Fruit fly (Drosophila melanogaster) whole organism, prepupa: Measurements from ENCODE around the gene ETHR.

Source experiments
- Blimp-1 ChIP-seq: fragments of 200-800 bp; sonication (Bioruptor generic); optimal IDR thresholded peaks from 3 replicates; lab custom pipeline; 2017; ENCODE audit warnings: missing biosample characterization, missing genetic modification characterization, mild to moderate bottlenecking, moderate library complexity, missing genetic modification reagents
- CG10631 ChIP-seq: fragments of 200-800 bp; sonication (Bioruptor generic); optimal IDR thresholded peaks from 2 replicates; lab custom pipeline; 2016; ENCODE audit warnings: missing biosample characterization, missing genetic modification characterization
- CG10669 ChIP-seq: fragments of 200-800 bp; sonication (Bioruptor generic); optimal IDR thresholded peaks from 3 replicates; lab custom pipeline; 2018; ENCODE audit warnings: missing biosample characterization, mild to moderate bottlenecking, missing genetic modification characterization, moderate library complexity
- CG11294 ChIP-seq: fragments of 200-800 bp; sonication (Bioruptor generic); IDR thresholded peaks from 2 replicates; pipeline ENCODE4 v1.3.6; 2022; ENCODE audit warnings: missing biosample characterization, missing genetic modification characterization
- CG11902 ChIP-seq: fragments of 200-800 bp; sonication (Bioruptor generic); optimal IDR thresholded peaks from 3 replicates; lab custom pipeline; 2016; ENCODE audit warnings: missing biosample characterization, missing genetic modification characterization
- CG15336 ChIP-seq: fragments of 200-800 bp; sonication (Bioruptor generic); IDR thresholded peaks from 2 replicates; pipeline ENCODE4 v1.3.6; 2022; ENCODE audit warnings: missing biosample characterization, missing genetic modification characterization
- CG1621 ChIP-seq: fragments of 200-800 bp; sonication (Bioruptor generic); optimal IDR thresholded peaks from 3 replicates; lab custom pipeline; 2018; ENCODE audit warnings: missing biosample characterization, mild to moderate bottlenecking, missing genetic modification characterization
- CG16779 ChIP-seq: fragments of 200-800 bp; sonication (Bioruptor generic); optimal IDR thresholded peaks from 3 replicates; lab custom pipeline; 2017; ENCODE audit warnings: missing biosample characterization, mild to moderate bottlenecking, missing genetic modification characterization
- CG31627 ChIP-seq: fragments of 200-800 bp; sonication (Bioruptor generic); optimal IDR thresholded peaks from 3 replicates; lab custom pipeline; 2016; ENCODE audit warnings: missing biosample characterization, missing genetic modification characterization
- CG32006 ChIP-seq: fragments of 200-800 bp; sonication (Bioruptor generic); optimal IDR thresholded peaks from 3 replicates; lab custom pipeline; 2017; ENCODE audit warnings: missing biosample characterization, mild to moderate bottlenecking, missing genetic modification characterization
- CG34406 ChIP-seq: fragments of 200-800 bp; sonication (Bioruptor generic); optimal IDR thresholded peaks from 3 replicates; lab custom pipeline; 2016; ENCODE audit warnings: missing biosample characterization, missing genetic modification characterization
- CG3919 ChIP-seq: fragments of 200-800 bp; sonication (Bioruptor generic); optimal IDR thresholded peaks from 3 replicates; lab custom pipeline; 2016; ENCODE audit warnings: missing biosample characterization, missing genetic modification characterization
- CG6163 ChIP-seq: fragments of 200-800 bp; sonication (Bioruptor generic); IDR thresholded peaks from 3 replicates; pipeline ENCODE4 v1.3.6; 2022; ENCODE audit warnings: missing biosample characterization, missing genetic modification characterization
- CG6854 ChIP-seq: fragments of 200-800 bp; sonication (Bioruptor generic); optimal IDR thresholded peaks from 2 replicates; lab custom pipeline; 2017; ENCODE audit warnings: missing biosample characterization, mild to moderate bottlenecking, missing genetic modification characterization
- CG8119 ChIP-seq: fragments of 200-800 bp; sonication (Bioruptor generic); IDR thresholded peaks from 3 replicates; pipeline ENCODE4 v1.3.6; 2022; ENCODE audit warnings: missing biosample characterization, missing genetic modification characterization
- CG8319 ChIP-seq: fragments of 200-800 bp; sonication (Bioruptor generic); optimal IDR thresholded peaks from 3 replicates; lab custom pipeline; 2016; ENCODE audit warnings: missing biosample characterization, missing genetic modification characterization
- Eip78C ChIP-seq: fragments of 200-800 bp; sonication (Bioruptor generic); peaks from one replicate; lab custom pipeline; 2016; ENCODE audit warnings: missing biosample characterization, missing genetic modification characterization
- Eip93F ChIP-seq: fragments of 200-800 bp; sonication (Bioruptor generic); optimal IDR thresholded peaks from 2 replicates; lab custom pipeline; 2016; ENCODE audit warnings: missing biosample characterization, mild to moderate bottlenecking, missing genetic modification characterization
- Gug ChIP-seq: fragments of 200-800 bp; sonication (Bioruptor generic); IDR thresholded peaks from 2 replicates; pipeline ENCODE4 v1.3.6; 2022; ENCODE audit warnings: missing biosample characterization, missing genetic modification characterization
- Hr38 ChIP-seq: sonication (Bioruptor generic); optimal IDR thresholded peaks from 2 replicates; lab custom pipeline; 2016; ENCODE audit warnings: missing biosample characterization, missing genetic modification characterization
- Hr39 ChIP-seq: fragments of 200-800 bp; sonication (Bioruptor generic); optimal IDR thresholded peaks from 2 replicates; lab custom pipeline; 2016; ENCODE audit warnings: missing biosample characterization, missing genetic modification characterization
- Hr4 ChIP-seq: fragments of 200-800 bp; sonication (Bioruptor generic); optimal IDR thresholded peaks from 3 replicates; lab custom pipeline; 2016; ENCODE audit warnings: missing biosample characterization, missing genetic modification characterization
- Lpt ChIP-seq: fragments of 200-800 bp; sonication (Bioruptor generic); optimal IDR thresholded peaks from 3 replicates; lab custom pipeline; 2016; ENCODE audit warnings: missing biosample characterization, missing genetic modification characterization
- OdsH ChIP-seq: fragments of 200-800 bp; sonication (Bioruptor generic); optimal IDR thresholded peaks from 3 replicates; lab custom pipeline; 2016; ENCODE audit warnings: missing biosample characterization, missing genetic modification characterization
- Smox ChIP-seq: fragments of 200-800 bp; sonication (Bioruptor generic); optimal IDR thresholded peaks from 3 replicates; lab custom pipeline; 2016; ENCODE audit warnings: missing biosample characterization, missing genetic modification characterization
- Sox102F ChIP-seq: fragments of 200-800 bp; sonication (Bioruptor generic); optimal IDR thresholded peaks from 2 replicates; lab custom pipeline; 2016; ENCODE audit warnings: missing biosample characterization, mild to moderate bottlenecking, missing genetic modification characterization
- Sox15 ChIP-seq: fragments of 200-800 bp; sonication (Bioruptor generic); optimal IDR thresholded peaks from 3 replicates; lab custom pipeline; 2016; ENCODE audit warnings: missing biosample characterization, missing genetic modification characterization
- achi ChIP-seq: fragments of 200-800 bp; sonication (Bioruptor generic); optimal IDR thresholded peaks from 3 replicates; lab custom pipeline; 2016; ENCODE audit warnings: missing biosample characterization, missing genetic modification characterization
- acj6 ChIP-seq: fragments of 200-800 bp; sonication (Bioruptor generic); optimal IDR thresholded peaks from 3 replicates; lab custom pipeline; 2016; ENCODE audit warnings: missing biosample characterization, missing genetic modification characterization
- eg ChIP-seq: fragments of 200-800 bp; sonication (Bioruptor generic); IDR thresholded peaks from 3 replicates; pipeline ENCODE4 v1.3.6; 2022; ENCODE audit warnings: missing biosample characterization, missing genetic modification characterization
- fd85E ChIP-seq: fragments of 200-800 bp; sonication (Bioruptor generic); optimal IDR thresholded peaks from 3 replicates; lab custom pipeline; 2016; ENCODE audit warnings: missing biosample characterization, missing genetic modification characterization
- pdm3 ChIP-seq: fragments of 200-800 bp; sonication (Bioruptor generic); optimal IDR thresholded peaks from 3 replicates; lab custom pipeline; 2016; ENCODE audit warnings: missing biosample characterization, missing genetic modification characterization
- spab ChIP-seq: fragments of 200-800 bp; sonication (Bioruptor generic); optimal IDR thresholded peaks from 2 replicates; lab custom pipeline; 2017; ENCODE audit warnings: missing biosample characterization, mild to moderate bottlenecking, missing genetic modification characterization, missing genetic modification reagents
- svp ChIP-seq: fragments of 200-800 bp; sonication (Bioruptor generic); peaks from one replicate; lab custom pipeline; 2016; ENCODE audit warnings: missing biosample characterization, missing genetic modification characterization
- vri ChIP-seq: fragments of 200-800 bp; sonication (Bioruptor generic); optimal IDR thresholded peaks from 3 replicates; lab custom pipeline; 2016; ENCODE audit warnings: missing biosample characterization, mild to moderate bottlenecking, missing genetic modification characterization

ETHR gene

dm6 chr3R:21273427-21274038 lies 26.7 kb downstream of the ETHR start, which contains the start of gene CG3308 (continued):
- TF ChIP-seq Sox15, result no peak
- no peak for TF ChIP-seq CG16779 (tag; lab: Kevin White, UChicago)
- peak; percentile 16 for TF ChIP-seq Hr39 (GFP tag; lab: Kevin White, UChicago)
- no peak for TF ChIP-seq CG3919 (GFP tag; lab: Kevin White, UChicago)
- TF ChIP-seq acj6, result peak; percentile 4
- TF ChIP-seq CG8319, result no peak
- no peak for TF ChIP-seq CG6163 (GFP tag; lab: Robert Waterston, UW)
- TF ChIP-seq CG6854 (GFP tag; lab: Kevin White, UChicago), result no peak
- TF ChIP-seq CG11294, result no peak
- no peak for TF ChIP-seq Smox (GFP tag; lab: Kevin White, UChicago)
- peak; percentile 15 for TF ChIP-seq Sox102F (GFP tag; lab: Kevin White, UChicago)
- TF ChIP-seq OdsH (GFP tag; lab: Kevin White, UChicago), result peak; percentile 34
- peak; percentile 20 for TF ChIP-seq CG10631
- no peak for TF ChIP-seq CG8119 (GFP tag; lab: Robert Waterston, UW)

dm6 chr3R:21274870-21275269 lies 28.1 kb downstream of the ETHR start:
- no peak for TF ChIP-seq CG1621
- TF ChIP-seq Smox (GFP tag; lab: Kevin White, UChicago), result no peak
- TF ChIP-seq Eip78C (GFP tag; lab: Kevin White, UChicago), result peak; percentile 51
- no peak for TF ChIP-seq CG11902
- TF ChIP-seq, all 60 proteins: peak for 1

- TF ChIP-seq Lpt (GFP tag; lab: Kevin White, UChicago) (no peak), Eip78C (GFP tag; lab: Kevin White, UChicago) (no peak), acj6 (no peak), CG8119 (GFP tag; lab: Robert Waterston, UW) (no peak), svp (GFP tag; lab: Kevin White, UChicago) (peak; percentile 77), spab (no peak), vri (GFP tag; lab: Kevin White, UChicago) (no peak)
These were observed 29.3 kb downstream of the ETHR start, which contains the start of gene CG3301 for dm6 chr3R:21276111-21276510. Gene CG3301, minus strand, starts transcription at chr3R:21276249.

- no peak for TF ChIP-seq CG6854 (GFP tag; lab: Kevin White, UChicago)
- TF ChIP-seq CG10669, result no peak
- no peak for TF ChIP-seq CG11294
- no peak for TF ChIP-seq Blimp-1 (GFP tag; lab: Kevin White, UChicago)
- TF ChIP-seq CG34406 (GFP tag; lab: Kevin White, UChicago), result no peak
- TF ChIP-seq Gug (GFP tag; lab: Robert Waterston, UW), result no peak
- no peak for TF ChIP-seq CG16779 (tag; lab: Kevin White, UChicago)
- no peak for TF ChIP-seq fd85E
- no peak for TF ChIP-seq pdm3
- no peak for TF ChIP-seq Hr38
- no peak for TF ChIP-seq CG31627 (GFP tag; lab: Kevin White, UChicago)
- TF ChIP-seq eg, result no peak
These were observed 36.1 kb downstream of the ETHR start, which contains the start of gene CG17298 for dm6 chr3R:21282897-21283296. Gene CG17298, plus strand, starts transcription at chr3R:21283197.

dm6 chr3R:21288462-21288861 lies 41.7 kb downstream of the ETHR start:
- TF ChIP-seq eg (0 out of 3 replicates have a peak, but pooled peaks have one; percentile 15), CG32006 (GFP tag; lab: Kevin White, UChicago) (peak; percentile 32), CG15336 (GFP tag; lab: Robert Waterston, UW) (0 out of 2 replicates have a peak, but pooled peaks have one; percentile 30), Hr4 (GFP tag; lab: Kevin White, UChicago) (peak; percentile 14), Eip93F (GFP tag; lab: Kevin White, UChicago) (no peak), achi (no peak)
